Worm (Caenorhabditis elegans): ENCODE measurements around the gene C42C1.9.
A peak's percentile ranks its signal among the peaks of the same experiment; 100 is the strongest.

C42C1.9 gene

DNA sequence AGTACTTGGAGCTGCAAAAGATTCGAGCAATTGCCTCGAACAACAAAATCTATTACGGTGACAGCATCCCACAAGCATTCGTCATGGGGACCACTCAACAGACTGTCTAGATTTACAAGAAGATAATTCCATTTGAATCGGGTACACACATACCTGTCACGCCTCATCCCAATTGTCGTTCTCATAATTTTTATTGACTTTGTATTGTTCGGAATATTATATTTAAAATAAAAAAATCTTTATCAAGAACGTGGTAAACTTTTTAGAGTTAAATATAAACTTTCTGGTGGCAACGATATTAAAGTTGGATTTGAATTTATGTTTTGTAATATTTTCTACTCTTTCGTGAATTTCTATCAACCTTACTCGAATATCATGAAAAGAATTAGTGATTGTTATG is at the start of gene C42C1.9:
TSS of gene C42C1.9 (plus strand) at position 301 of the 400 bp plus-strand sequence.
- TF ChIP-seq fos-1 (tag; optimal IDR thresholded peaks at IDR 0.05), result no peak
- no peak for TF ChIP-seq ceh-16 (tag; optimal IDR thresholded peaks at IDR 0.05)
- TF ChIP-seq ztf-11 (tag; optimal IDR thresholded peaks at IDR 0.05), result no peak
- TF ChIP-seq tbx-2 (tag; optimal IDR thresholded peaks at IDR 0.05), result no peak
- TF ChIP-seq lin-39 (tag; optimal IDR thresholded peaks at IDR 0.05), result no peak
- no peak for TF ChIP-seq nhr-28 (tag; optimal IDR thresholded peaks at IDR 0.05)
- TF ChIP-seq unc-39 (tag; optimal IDR thresholded peaks at IDR 0.05), result no peak
- TF ChIP-seq pha-4 (tag; optimal IDR thresholded peaks at IDR 0.05), result no peak
- TF ChIP-seq ztf-4 (tag; optimal IDR thresholded peaks at IDR 0.05), result no peak
- TF ChIP-seq elt-2 (tag; optimal IDR thresholded peaks at IDR 0.05), result no peak
- TF ChIP-seq nhr-11 (tag; optimal IDR thresholded peaks at IDR 0.05), result no peak
- TF ChIP-seq eor-1 (tag; optimal IDR thresholded peaks at IDR 0.05), result no peak
- TF ChIP-seq ceh-9 (tag; optimal IDR thresholded peaks at IDR 0.05), result no peak

- no peak for TF ChIP-seq unc-62 (GFP tag; optimal IDR thresholded peaks at IDR 0.05)
- no peak for TF ChIP-seq tbx-2 (tag; optimal IDR thresholded peaks at IDR 0.05)
- no peak for TF ChIP-seq snpc-4 (tag; optimal IDR thresholded peaks at IDR 0.05)
- no peak for TF ChIP-seq lin-15B (tag; optimal IDR thresholded peaks at IDR 0.05)
- no peak for TF ChIP-seq nhr-25 (tag; optimal IDR thresholded peaks at IDR 0.05)
- no peak for TF ChIP-seq fos-1 (tag; optimal IDR thresholded peaks at IDR 0.05)
- TF ChIP-seq hmg-11 (tag; optimal IDR thresholded peaks at IDR 0.05), result no peak
- TF ChIP-seq ceh-82 (tag; optimal IDR thresholded peaks at IDR 0.05), result no peak
- no peak for TF ChIP-seq zag-1 (tag; optimal IDR thresholded peaks at IDR 0.05)
- TF ChIP-seq R02D3.7 (tag; optimal IDR thresholded peaks at IDR 0.05), result no peak
- TF ChIP-seq ZK546.5 (tag; optimal IDR thresholded peaks at IDR 0.05), result no peak
- TF ChIP-seq nhr-12 (tag; optimal IDR thresholded peaks at IDR 0.05), result no peak
- no peak for TF ChIP-seq fkh-2 (tag; optimal IDR thresholded peaks at IDR 0.05)
- TF ChIP-seq nhr-23 (tag; optimal IDR thresholded peaks at IDR 0.05), result no peak
- TF ChIP-seq elt-3 (tag; optimal IDR thresholded peaks at IDR 0.05), result no peak
- TF ChIP-seq nhr-28 (tag; optimal IDR thresholded peaks at IDR 0.05), result no peak
- no peak for TF ChIP-seq ceh-9 (tag; optimal IDR thresholded peaks at IDR 0.05)
- TF ChIP-seq ceh-28 (tag; optimal IDR thresholded peaks at IDR 0.05), result no peak
- no peak for TF ChIP-seq ztf-11 (tag; optimal IDR thresholded peaks at IDR 0.05)
- no peak for TF ChIP-seq mdl-1 (tag; optimal IDR thresholded peaks at IDR 0.05)
These were observed 44.5 kb upstream of the C42C1.9 start, which contains the start of gene sre-15 for ce11 chrIV:12244706-12245105. Gene sre-15 (minus strand): TSS chrIV:12244806.

DNA sequence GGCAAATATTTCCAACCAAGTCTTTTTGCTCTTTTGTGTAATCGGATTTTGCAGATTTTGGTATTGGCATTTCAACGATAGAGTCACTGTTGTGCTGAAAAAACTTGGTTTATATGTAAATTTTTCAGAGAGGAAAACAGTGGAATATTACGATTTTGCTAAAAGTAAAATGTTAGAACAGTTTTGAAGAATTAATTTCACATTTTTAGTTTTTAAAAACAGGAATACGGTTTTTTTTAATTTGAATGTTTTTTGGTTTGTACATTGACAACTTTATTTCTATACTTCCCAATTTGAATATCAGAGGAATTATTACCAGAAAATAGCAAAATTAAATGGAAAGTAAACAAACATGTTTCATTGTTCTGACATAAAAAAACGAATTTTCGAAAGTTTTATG is 36.7 kb upstream of the C42C1.9 start, which contains the start of gene dnj-26:
TSS of gene dnj-26 (minus strand) at position 101 of the 400 bp plus-strand sequence.
- no peak for TF ChIP-seq nhr-237 (tag; optimal IDR thresholded peaks at IDR 0.05)
- no peak for TF ChIP-seq nhr-77 (tag; optimal IDR thresholded peaks at IDR 0.05)
- TF ChIP-seq ceh-82 (tag; optimal IDR thresholded peaks at IDR 0.05), result no peak
- TF ChIP-seq sea-2 (GFP tag; optimal IDR thresholded peaks at IDR 0.05), result no peak
- no peak for TF ChIP-seq ztf-11 (tag; optimal IDR thresholded peaks at IDR 0.05)
- TF ChIP-seq daf-12 (tag; optimal IDR thresholded peaks at IDR 0.05), result no peak
- TF ChIP-seq R02D3.7 (tag; optimal IDR thresholded peaks at IDR 0.05), result no peak
- TF ChIP-seq nhr-23 (tag; optimal IDR thresholded peaks at IDR 0.05), result no peak
- TF ChIP-seq unc-62 (GFP tag; optimal IDR thresholded peaks at IDR 0.05), result no peak
- no peak for TF ChIP-seq nhr-43 (tag; optimal IDR thresholded peaks at IDR 0.05; ENCODE audit: poor library complexity, severe bottlenecking)
- TF ChIP-seq ama-1 (optimal IDR thresholded peaks at IDR 0.05), result no peak

DNA sequence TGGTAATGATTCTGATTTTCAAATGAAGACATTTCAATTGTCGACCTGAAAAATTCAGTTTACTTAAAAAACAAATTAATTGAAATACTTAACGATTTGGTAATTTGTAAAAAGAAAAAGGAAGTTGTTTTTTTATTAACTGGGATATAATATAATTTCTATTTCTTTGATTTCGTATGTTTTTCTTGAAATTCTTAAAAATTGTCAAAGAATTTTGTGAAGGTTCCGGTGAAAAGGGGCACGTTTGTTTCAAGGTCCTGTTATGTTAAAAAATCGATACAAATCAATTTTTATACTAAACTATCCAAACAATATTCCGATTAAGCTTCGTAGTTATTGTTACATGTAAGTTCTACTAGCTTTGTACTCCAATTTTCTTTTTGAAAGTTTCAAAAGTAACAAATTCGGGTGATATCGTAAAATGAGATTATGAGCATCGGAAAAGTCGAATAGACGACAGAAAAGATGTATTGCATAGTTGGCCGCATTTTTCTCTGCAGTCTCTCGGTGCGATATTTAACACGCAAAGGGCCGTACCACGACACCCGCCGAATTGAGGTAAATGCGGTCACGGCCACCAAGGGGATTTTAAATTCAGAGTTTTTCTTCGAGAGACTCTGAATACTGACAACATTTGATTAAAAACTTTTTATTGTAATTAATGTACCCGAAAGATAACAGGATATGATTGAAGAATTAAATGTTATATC is 29.9 kb upstream of the C42C1.9 start, which contains the start of gene Y39C12A.9:
TSS of gene Y39C12A.9 (minus strand) at position 51 of the 710 bp plus-strand sequence.
- TF ChIP-seq aly-2 (tag; optimal IDR thresholded peaks at IDR 0.05) (no peak), nhr-77 (tag; optimal IDR thresholded peaks at IDR 0.05) (no peak), lin-39 (tag; optimal IDR thresholded peaks at IDR 0.05) (peak; percentile 26), sea-2 (GFP tag; optimal IDR thresholded peaks at IDR 0.05) (no peak), skn-1 (tag; optimal IDR thresholded peaks at IDR 0.05) (no peak), fos-1 (tag; optimal IDR thresholded peaks at IDR 0.05) (no peak), ceh-28 (tag; optimal IDR thresholded peaks at IDR 0.05) (no peak), mdl-1 (tag; optimal IDR thresholded peaks at IDR 0.05) (no peak), tbx-2 (tag; optimal IDR thresholded peaks at IDR 0.05) (no peak), egl-27 (tag; optimal IDR thresholded peaks at IDR 0.05) (no peak), daf-12 (tag; optimal IDR thresholded peaks at IDR 0.05) (no peak), ceh-16 (tag; optimal IDR thresholded peaks at IDR 0.05) (no peak), ztf-11 (tag; optimal IDR thresholded peaks at IDR 0.05) (no peak), lin-15B (tag; optimal IDR thresholded peaks at IDR 0.05) (peak; percentile 42), nfya-1 (tag; optimal IDR thresholded peaks at IDR 0.05; ENCODE audit: insufficient read depth) (peak; percentile 34), snpc-4 (tag; optimal IDR thresholded peaks at IDR 0.05) (no peak), lsy-12 (tag; optimal IDR thresholded peaks at IDR 0.05) (no peak), elt-1 (tag; optimal IDR thresholded peaks at IDR 0.05) (no peak), ceh-82 (tag; optimal IDR thresholded peaks at IDR 0.05) (no peak), mml-1 (tag; optimal IDR thresholded peaks at IDR 0.05) (no peak)
